Worm (Caenorhabditis elegans): Measurements from ENCODE around the gene B0563.10.

- TF ChIP-seq nhr-179 (tag; optimal IDR thresholded peaks at IDR 0.05) = no peak
- no peak for TF ChIP-seq nfya-2 (GFP tag; IDR thresholded peaks at IDR 0.05)
- no peak for TF ChIP-seq snpc-4 (GFP tag; optimal IDR thresholded peaks at IDR 0.05)
- TF ChIP-seq snpc-4 (tag; optimal IDR thresholded peaks at IDR 0.05) = no peak
- TF ChIP-seq tlf-1 (GFP tag; optimal IDR thresholded peaks at IDR 0.05) = no peak
Measured at ce11 chrX:9145848-9146247, 21.2 kb downstream of the B0563.10 start, which contains the start of gene B0563.5.
